In genomic region chrX:16604566-16604965, ce11 we compare ENCODE assay signal across 1 worm cellular context.
TF ChIP-seq lines count a peak whose summit lies in the region.

No protein-coding gene starts in this region.

TF ChIP-seq in whole organism, L4 larva, 104 proteins besides CTCF, POLR2A, EP300 and RAD21 (continued from another document):
- TF ChIP-seq madf-5 (GFP tag; IDR thresholded peaks at IDR 0.05; lab: Robert Waterston, UW): peak; percentile 54 to 70; a peak in 1 of 4 replicates
- TF ChIP-seq ztf-7 (tag; optimal IDR thresholded peaks at IDR 0.05; lab: Kevin White, UChicago): peak; percentile 67
- peak; percentile 56; the same call in 1 of the 2 replicates for TF ChIP-seq Y105C5A.15 (GFP tag; IDR thresholded peaks at IDR 0.05; lab: Robert Waterston, UW)
- peak; percentile 62; the same call in 1 of the 2 replicates for TF ChIP-seq saeg-2 (GFP tag; IDR thresholded peaks at IDR 0.05; lab: Robert Waterston, UW)
- TF ChIP-seq ceh-82 (tag; optimal IDR thresholded peaks at IDR 0.05; lab: Kevin White, UChicago): no peak
- peak; percentile 56; the same call in 1 of the 2 replicates for TF ChIP-seq nhr-42 (GFP tag; IDR thresholded peaks at IDR 0.05; lab: Robert Waterston, UW)
- peak; percentile 83 for TF ChIP-seq pha-4 (GFP tag; IDR thresholded peaks at IDR 0.05; lab: Robert Waterston, UW)
- no peak for TF ChIP-seq pha-4 (tag; optimal IDR thresholded peaks at IDR 0.05; lab: Kevin White, UChicago)
- TF ChIP-seq daf-12 (tag; optimal IDR thresholded peaks at IDR 0.05; lab: Kevin White, UChicago): no peak
- TF ChIP-seq lsy-2 (tag; optimal IDR thresholded peaks at IDR 0.05; lab: Kevin White, UChicago): peak in 1 of 2 experiments; percentile 57
- TF ChIP-seq nhr-6 (tag; optimal IDR thresholded peaks at IDR 0.05; lab: Kevin White, UChicago): peak; percentile 11
- peak; percentile 65; the same call in 1 of the 2 replicates for TF ChIP-seq F26F4.8 (GFP tag; conservative IDR thresholded peaks at IDR 0.05; lab: Robert Waterston, UW)
- peak; percentile 49; the same call in 1 of the 2 replicates for TF ChIP-seq dmd-9 (GFP tag; IDR thresholded peaks at IDR 0.05; lab: Robert Waterston, UW)
- TF ChIP-seq daf-19 (GFP tag; conservative IDR thresholded peaks at IDR 0.05; lab: Robert Waterston, UW): peak; percentile 79
- TF ChIP-seq egl-43 (GFP tag; IDR thresholded peaks at IDR 0.05; lab: Robert Waterston, UW): peak; percentile 78
- TF ChIP-seq unc-62 (GFP tag; optimal IDR thresholded peaks at IDR 0.05 in 1 of 2; lab: Kevin White, UChicago): no peak
- TF ChIP-seq unc-62 (tag; optimal IDR thresholded peaks at IDR 0.05; lab: Kevin White, UChicago): no peak
- TF ChIP-seq ZK337.2 (GFP tag; IDR thresholded peaks at IDR 0.05; lab: Robert Waterston, UW): 0 out of 2 replicates have a peak, but pooled peaks have one; percentile 48
- TF ChIP-seq mdl-1 (tag; optimal IDR thresholded peaks at IDR 0.05; lab: Kevin White, UChicago): peak in 1 of 2 experiments; percentile 51
- no peak for TF ChIP-seq aly-2 (tag; optimal IDR thresholded peaks at IDR 0.05; lab: Kevin White, UChicago)
- TF ChIP-seq ceh-28 (tag; optimal IDR thresholded peaks at IDR 0.05; lab: Kevin White, UChicago): no peak
- no peak for TF ChIP-seq skn-1 (tag; optimal IDR thresholded peaks at IDR 0.05; lab: Kevin White, UChicago)
- TF ChIP-seq zip-2 (tag; optimal IDR thresholded peaks at IDR 0.05; lab: Kevin White, UChicago): no peak
- TF ChIP-seq hmg-1.1 (GFP tag; IDR thresholded peaks at IDR 0.05; lab: Robert Waterston, UW): peak; percentile 85
- TF ChIP-seq unc-130 (GFP tag; optimal IDR thresholded peaks at IDR 0.05; lab: Kevin White, UChicago): peak; percentile 13
- peak; percentile 65; the same call in 1 of the 2 replicates for TF ChIP-seq T26A8.4 (GFP tag; IDR thresholded peaks at IDR 0.05; lab: Robert Waterston, UW)
- peak; percentile 41 for TF ChIP-seq nhr-77 (tag; optimal IDR thresholded peaks at IDR 0.05; lab: Kevin White, UChicago)
- peak; percentile 74 for TF ChIP-seq lir-3 (tag; optimal IDR thresholded peaks at IDR 0.05; lab: Kevin White, UChicago)
- peak; percentile 60 for TF ChIP-seq dve-1 (tag; optimal IDR thresholded peaks at IDR 0.05; lab: Kevin White, UChicago; ENCODE audit: insufficient read depth)
